Worm (Caenorhabditis elegans) whole organism, young adult: ENCODE data around the gene spe-27.

Source experiments
- B0019.2 ChIP-seq: fragments of 200-800 bp; sonication (Bioruptor generic); conservative IDR thresholded peaks from 2 replicates; pipeline ENCODE4 v1.3.6; 2022; ENCODE audit warnings: missing genetic modification reagents, missing genetic modification characterization, missing compliant biosample characterization
- B0336.3 ChIP-seq: fragments of 200-800 bp; sonication (Bioruptor generic); IDR thresholded peaks from 2 replicates; pipeline ENCODE4 v1.3.6; 2022; ENCODE audit warnings: missing genetic modification characterization, missing compliant biosample characterization
- C06A6.2 ChIP-seq: fragments of 200-800 bp; sonication (Bioruptor generic); conservative IDR thresholded peaks from 2 replicates; pipeline ENCODE4 v1.3.6; 2022; ENCODE audit warnings: missing genetic modification characterization, missing compliant biosample characterization
- F23B12.7 ChIP-seq: sonication (generic microtip); optimal IDR thresholded peaks from 2 replicates; lab custom pipeline; 2017; ENCODE audit warnings: missing genetic modification characterization, mild to moderate bottlenecking, missing compliant biosample characterization, antibody characterized with exemption, moderate library complexity; ENCODE audit not compliant: insufficient read depth
- F55B11.4 ChIP-seq: sonication (generic microtip); optimal IDR thresholded peaks from 2 replicates; lab custom pipeline; 2016; ENCODE audit warnings: missing compliant biosample characterization, missing genetic modification characterization, borderline replicate concordance; ENCODE audit not compliant: insufficient read depth
- K12H6.12 ChIP-seq: fragments of 200-800 bp; sonication (Bioruptor generic); optimal IDR thresholded peaks from 2 replicates; lab custom pipeline; 2018; ENCODE audit warnings: mild to moderate bottlenecking, missing genetic modification characterization, missing compliant biosample characterization
- Y53F4B.3 ChIP-seq: fragments of 200-800 bp; sonication (Bioruptor generic); IDR thresholded peaks from 2 replicates; pipeline ENCODE4 v1.3.6; 2022; ENCODE audit warnings: missing genetic modification reagents, missing genetic modification characterization, missing compliant biosample characterization
- Y79H2A.3 ChIP-seq: fragments of 200-800 bp; sonication (Bioruptor generic); conservative IDR thresholded peaks from 2 replicates; pipeline ENCODE4 v1.3.6; 2022; ENCODE audit warnings: missing genetic modification reagents, missing genetic modification characterization, missing compliant biosample characterization
- akir-1 ChIP-seq: fragments of 200-800 bp; sonication (Bioruptor generic); optimal IDR thresholded peaks from 2 replicates; lab custom pipeline; 2018; ENCODE audit warnings: mild to moderate bottlenecking, missing genetic modification characterization, moderate library complexity, missing compliant biosample characterization
- atf-7 ChIP-seq: sonication (generic microtip); optimal IDR thresholded peaks from 2 replicates; lab custom pipeline; 2017; ENCODE audit warnings: mild to moderate bottlenecking, missing genetic modification characterization, missing compliant biosample characterization
- ccch-3 ChIP-seq: fragments of 200-800 bp; sonication (Bioruptor generic); optimal IDR thresholded peaks from 2 replicates; lab custom pipeline; 2018; ENCODE audit warnings: mild to moderate bottlenecking, missing genetic modification characterization, missing compliant biosample characterization
- cebp-2 ChIP-seq: fragments of 200-800 bp; sonication (Bioruptor generic); IDR thresholded peaks from 2 replicates; pipeline ENCODE4 v1.3.6; 2022; ENCODE audit warnings: missing genetic modification characterization, missing compliant biosample characterization
- ceh-27 ChIP-seq: fragments of 200-800 bp; sonication (Bioruptor generic); optimal IDR thresholded peaks from 2 replicates; lab custom pipeline; 2018; ENCODE audit warnings: mild to moderate bottlenecking, missing genetic modification characterization, moderate library complexity, missing compliant biosample characterization
- ceh-79 ChIP-seq: sonication (generic microtip); optimal IDR thresholded peaks from 2 replicates; lab custom pipeline; 2017; ENCODE audit warnings: mild to moderate bottlenecking, missing genetic modification characterization, missing compliant biosample characterization
- dox-1 ChIP-seq: fragments of 200-800 bp; sonication (Bioruptor generic); IDR thresholded peaks from 2 replicates; pipeline ENCODE4 v1.3.6; 2022; ENCODE audit warnings: missing genetic modification reagents, missing genetic modification characterization, missing compliant biosample characterization
- dpff-1 ChIP-seq: sonication (generic microtip); optimal IDR thresholded peaks from 2 replicates; lab custom pipeline; 2017; ENCODE audit warnings: mild to moderate bottlenecking, missing genetic modification characterization, missing compliant biosample characterization
- efl-1 ChIP-seq: fragments of 150-350 bp; optimal IDR thresholded peaks from 2 replicates; lab custom pipeline; 2014; ENCODE audit warnings: missing biosample characterization, missing genetic modification reagents, missing genetic modification characterization
- egl-44 ChIP-seq: fragments of 200-800 bp; sonication (Bioruptor generic); IDR thresholded peaks from 2 replicates; pipeline ENCODE4 v1.3.6; 2022; ENCODE audit warnings: missing genetic modification reagents, missing genetic modification characterization, missing compliant biosample characterization
- fkh-3 ChIP-seq: sonication (generic microtip); optimal IDR thresholded peaks from 2 replicates; lab custom pipeline; 2016; ENCODE audit warnings: mild to moderate bottlenecking, missing genetic modification characterization, missing compliant biosample characterization
- hlh-26 ChIP-seq: fragments of 200-800 bp; sonication (Bioruptor generic); conservative IDR thresholded peaks from 2 replicates; pipeline ENCODE4 v1.3.6; 2022; ENCODE audit warnings: missing genetic modification reagents, missing genetic modification characterization, missing compliant biosample characterization
- hmg-20 ChIP-seq: fragments of 200-800 bp; sonication (Bioruptor generic); IDR thresholded peaks from 2 replicates; pipeline ENCODE4 v1.3.6; 2022; ENCODE audit warnings: missing genetic modification reagents, missing genetic modification characterization, missing compliant biosample characterization
- lag-1 ChIP-seq: fragments of 200-800 bp; sonication (Bioruptor generic); IDR thresholded peaks from 2 replicates; pipeline ENCODE4 v1.3.6; 2022; ENCODE audit warnings: missing genetic modification reagents, missing genetic modification characterization, missing compliant biosample characterization
- madf-3 ChIP-seq: fragments of 200-800 bp; sonication (Bioruptor generic); IDR thresholded peaks from 2 replicates; pipeline ENCODE4 v1.3.6; 2022; ENCODE audit warnings: missing genetic modification reagents, missing genetic modification characterization, missing compliant biosample characterization
- mes-4 ChIP-seq: sonication (generic microtip); optimal IDR thresholded peaks from 2 replicates; lab custom pipeline; 2016; ENCODE audit warnings: missing genotype, missing genetic modification characterization, missing compliant biosample characterization
- nhr-120 ChIP-seq: fragments of 200-800 bp; sonication (Bioruptor generic); IDR thresholded peaks from 2 replicates; pipeline ENCODE4 v1.3.6; 2022; ENCODE audit warnings: missing genetic modification characterization, missing compliant biosample characterization
- nhr-179 ChIP-seq: sonication (generic microtip); optimal IDR thresholded peaks from 2 replicates; lab custom pipeline; 2016; ENCODE audit warnings: mild to moderate bottlenecking, missing genetic modification characterization, missing compliant biosample characterization
- nhr-80 ChIP-seq: sonication (generic microtip); optimal IDR thresholded peaks from 2 replicates; lab custom pipeline; 2016; ENCODE audit warnings: missing genetic modification characterization, missing compliant biosample characterization
- rcor-1 ChIP-seq: fragments of 200-800 bp; sonication (Bioruptor generic); IDR thresholded peaks from 2 replicates; pipeline ENCODE4 v1.3.6; 2022; ENCODE audit warnings: missing genetic modification reagents, missing genetic modification characterization, missing compliant biosample characterization
- rec-8 ChIP-seq, 2 experiments: sonication (generic microtip); optimal IDR thresholded peaks; 2 replicates each; lab custom pipeline; 2016; ENCODE audit warnings: mild to moderate bottlenecking in 2 of 2, missing genetic modification characterization in 2 of 2, missing genetic modification reagents in 2 of 2, missing genotype in 2 of 2, missing biosample characterization in 1 of 2, missing compliant biosample characterization in 1 of 2, moderate library complexity in 1 of 2
- snpc-3.4 ChIP-seq: sonication (generic microtip); optimal IDR thresholded peaks from 2 replicates; lab custom pipeline; 2017; ENCODE audit warnings: missing genetic modification characterization, mild to moderate bottlenecking, missing compliant biosample characterization, antibody characterized with exemption, moderate library complexity, missing genotype, missing genetic modification reagents
- tbp1 ChIP-seq: fragments of 200-800 bp; sonication (Bioruptor generic); optimal IDR thresholded peaks from 2 replicates; lab custom pipeline; 2018; ENCODE audit warnings: mild to moderate bottlenecking, missing genetic modification characterization, missing compliant biosample characterization
- unc-130 ChIP-seq: sonication (generic microtip); optimal IDR thresholded peaks from 2 replicates; lab custom pipeline; 2016; ENCODE audit warnings: missing genetic modification reagents, missing genetic modification characterization, missing compliant biosample characterization
- unc-62 ChIP-seq: fragments of 150-350 bp; optimal IDR thresholded peaks from 2 replicates; lab custom pipeline; 2014; ENCODE audit warnings: missing biosample characterization, missing genetic modification reagents, missing genetic modification characterization
- ztf-25 ChIP-seq: fragments of 200-800 bp; sonication (Bioruptor generic); IDR thresholded peaks from 2 replicates; pipeline ENCODE4 v1.3.6; 2022; ENCODE audit warnings: missing genetic modification reagents, missing genetic modification characterization, missing compliant biosample characterization

spe-27 gene

ce11 chrIV:5902730-5903129, 37.0 kb upstream of the spe-27 start:
- TF ChIP-seq lag-1 (no peak), nhr-80 (tag; lab: Kevin White, UChicago) (no peak), mes-4 (tag; lab: Kevin White, UChicago) (no peak), ceh-79 (tag; lab: Kevin White, UChicago) (no peak)
- TF ChIP-seq, all 124 proteins: peak for 0

ce11 chrIV:5896341-5896740, 30.6 kb upstream of the spe-27 start, which contains the start of gene pck-3:
Gene pck-3, plus strand, starts transcription at chrIV:5896641.
- no peak for TF ChIP-seq B0019.2 (GFP tag; lab: Robert Waterston, UW)
- no peak for TF ChIP-seq tbp1 (GFP tag; lab: Kevin White, UChicago)
- no peak for TF ChIP-seq dox-1
- TF ChIP-seq rec-8 (tag; optimal IDR thresholded peaks at IDR 0.05; lab: Kevin White, UChicago) = no peak
- no peak for TF ChIP-seq rcor-1
- TF ChIP-seq C06A6.2 (GFP tag; lab: Robert Waterston, UW) = no peak
- TF ChIP-seq nhr-179 (tag; lab: Kevin White, UChicago) = no peak
- no peak for TF ChIP-seq atf-7 (tag; lab: Kevin White, UChicago)
- TF ChIP-seq fkh-3 (tag; lab: Kevin White, UChicago) = no peak
- TF ChIP-seq Y53F4B.3 (GFP tag; lab: Robert Waterston, UW) = no peak
- TF ChIP-seq egl-44 (GFP tag; lab: Robert Waterston, UW) = no peak
- no peak for TF ChIP-seq madf-3 (GFP tag; lab: Robert Waterston, UW)
- TF ChIP-seq hlh-26 (GFP tag; lab: Robert Waterston, UW) = no peak
- TF ChIP-seq B0336.3 = no peak
- no peak for TF ChIP-seq dpff-1 (tag; lab: Kevin White, UChicago)
- no peak for TF ChIP-seq ceh-27 (GFP tag; lab: Kevin White, UChicago)
- no peak for TF ChIP-seq cebp-2 (GFP tag; lab: Robert Waterston, UW)
- no peak for TF ChIP-seq snpc-3.4 (tag; lab: Kevin White, UChicago)
- TF ChIP-seq ceh-79 (tag; lab: Kevin White, UChicago) = no peak

ce11 chrIV:5895190-5895589, 29.5 kb upstream of the spe-27 start, which contains the start of gene nspb-6:
Gene nspb-6, plus strand, starts transcription at chrIV:5895490.
- TF ChIP-seq F23B12.7 (tag; lab: Kevin White, UChicago) (no peak), K12H6.12 (tag; lab: Kevin White, UChicago) (no peak), nhr-120 (GFP tag; lab: Robert Waterston, UW) (no peak), ztf-25 (GFP tag; lab: Robert Waterston, UW) (no peak), ceh-79 (tag; lab: Kevin White, UChicago) (no peak), Y79H2A.3 (GFP tag; lab: Robert Waterston, UW) (no peak), F55B11.4 (no peak), unc-130 (GFP tag; lab: Kevin White, UChicago) (no peak), ccch-3 (GFP tag; lab: Kevin White, UChicago) (no peak), hmg-20 (no peak)

- TF ChIP-seq rec-8 (tag; optimal IDR thresholded peaks at IDR 0.05; lab: Kevin White, UChicago) (no peak), efl-1 (GFP tag; lab: Kevin White, UChicago) (peak; percentile 8), unc-62 (GFP tag; lab: Kevin White, UChicago) (no peak), akir-1 (GFP tag; lab: Kevin White, UChicago) (no peak)
Observed at ce11 chrIV:5891265-5891664, 25.5 kb upstream of the spe-27 start, which contains the start of gene H04M03.3. Gene H04M03.3, plus strand, starts transcription at chrIV:5891565.
